Worm (Caenorhabditis elegans): ENCODE measurements around the gene dpy-21.

ce11 chrV:17952280-17952679, 3.3 kb upstream of the dpy-21 start:
- TF ChIP-seq elt-3 (tag; optimal IDR thresholded peaks at IDR 0.05) (no peak), nhr-237 (tag; optimal IDR thresholded peaks at IDR 0.05) (no peak), zag-1 (tag; optimal IDR thresholded peaks at IDR 0.05) (no peak), fos-1 (tag; optimal IDR thresholded peaks at IDR 0.05) (no peak), nhr-10 (tag; optimal IDR thresholded peaks at IDR 0.05) (no peak), nhr-12 (tag; optimal IDR thresholded peaks at IDR 0.05) (no peak), gmeb-1 (tag; optimal IDR thresholded peaks at IDR 0.05) (no peak), nhr-129 (tag; optimal IDR thresholded peaks at IDR 0.05) (no peak), ceh-16 (tag; optimal IDR thresholded peaks at IDR 0.05) (no peak), mdl-1 (tag; optimal IDR thresholded peaks at IDR 0.05) (no peak), nhr-11 (tag; optimal IDR thresholded peaks at IDR 0.05) (no peak), unc-39 (tag; optimal IDR thresholded peaks at IDR 0.05) (no peak), lin-13 (GFP tag; optimal IDR thresholded peaks at IDR 0.05) (no peak), nhr-23 (tag; optimal IDR thresholded peaks at IDR 0.05) (no peak)
